Worm (Caenorhabditis elegans) whole organism, mixed stage, embryonic: ENCODE measurements around the gene F37A8.5.

ENCODE experiments used
- M03D4.4 ChIP-seq: sonication (generic microtip); optimal IDR thresholded peaks from 2 replicates; lab custom pipeline; 2017; ENCODE audit warnings: mild to moderate bottlenecking, missing genetic modification characterization, missing compliant biosample characterization
- bed-3 ChIP-seq: fragments of 200-800 bp; sonication (Bioruptor generic); optimal IDR thresholded peaks from 3 replicates; lab custom pipeline; 2018; ENCODE audit warnings: mild to moderate bottlenecking, missing genetic modification characterization, moderate library complexity, missing compliant biosample characterization
- blmp-1 ChIP-seq: fragments of 150-350 bp; optimal IDR thresholded peaks from 2 replicates; lab custom pipeline; 2014; ENCODE audit warnings: missing biosample characterization, missing genetic modification characterization
- ceh-39 ChIP-seq: fragments of 150-350 bp; optimal IDR thresholded peaks from 2 replicates; lab custom pipeline; 2014; ENCODE audit warnings: missing biosample characterization, missing genetic modification characterization
- ceh-43 ChIP-seq: fragments of 200-800 bp; sonication (Bioruptor generic); optimal IDR thresholded peaks from 2 replicates; lab custom pipeline; 2018; ENCODE audit warnings: mild to moderate bottlenecking, missing genetic modification characterization, moderate library complexity, missing compliant biosample characterization
- ceh-83 ChIP-seq: fragments of 200-800 bp; sonication (Bioruptor generic); optimal IDR thresholded peaks from 2 replicates; lab custom pipeline; 2018; ENCODE audit warnings: mild to moderate bottlenecking, missing genetic modification characterization, missing compliant biosample characterization
- ces-1 ChIP-seq: fragments of 150-350 bp; optimal IDR thresholded peaks from 2 replicates; lab custom pipeline; 2014; ENCODE audit warnings: missing biosample characterization, missing genetic modification reagents, missing genetic modification characterization
- cnd-1 ChIP-seq: fragments of 200-800 bp; sonication (Bioruptor generic); optimal IDR thresholded peaks from 2 replicates; lab custom pipeline; 2018; ENCODE audit warnings: mild to moderate bottlenecking, missing genetic modification characterization, missing compliant biosample characterization
- drap-1 ChIP-seq: fragments of 200-800 bp; sonication (Bioruptor generic); optimal IDR thresholded peaks from 3 replicates; lab custom pipeline; 2018; ENCODE audit warnings: mild to moderate bottlenecking, missing genetic modification characterization, missing compliant biosample characterization
- elt-1 ChIP-seq: sonication (generic microtip); optimal IDR thresholded peaks from 2 replicates; lab custom pipeline; 2017; ENCODE audit warnings: missing genetic modification characterization, mild to moderate bottlenecking, missing compliant biosample characterization, antibody characterized with exemption, moderate library complexity, borderline replicate concordance; ENCODE audit not compliant: insufficient read depth
- elt-3 ChIP-seq: fragments of 150-350 bp; optimal IDR thresholded peaks from 2 replicates; lab custom pipeline; 2014; ENCODE audit warnings: missing biosample characterization, missing genetic modification characterization
- flh-1 ChIP-seq: fragments of 200-800 bp; sonication (Bioruptor generic); optimal IDR thresholded peaks from 2 replicates; lab custom pipeline; 2018; ENCODE audit warnings: mild to moderate bottlenecking, missing genetic modification characterization, moderate library complexity, missing compliant biosample characterization
- hlh-1 ChIP-seq: fragments of 150-350 bp; optimal IDR thresholded peaks from 2 replicates; lab custom pipeline; 2014; ENCODE audit warnings: missing biosample characterization, missing genetic modification reagents, missing genetic modification characterization
- lin-13 ChIP-seq: fragments of 150-350 bp; optimal IDR thresholded peaks from 2 replicates; lab custom pipeline; 2014; ENCODE audit warnings: missing biosample characterization, missing genetic modification characterization
- lin-32 ChIP-seq: fragments of 200-800 bp; sonication (Bioruptor generic); optimal IDR thresholded peaks from 2 replicates; lab custom pipeline; 2018; ENCODE audit warnings: mild to moderate bottlenecking, missing genetic modification characterization, missing compliant biosample characterization
- lsy-2 ChIP-seq: fragments of 150-350 bp; optimal IDR thresholded peaks from 2 replicates; lab custom pipeline; 2014; ENCODE audit warnings: missing biosample characterization, missing genetic modification characterization
- mab-5 ChIP-seq: fragments of 150-350 bp; optimal IDR thresholded peaks from 2 replicates; lab custom pipeline; 2014; ENCODE audit warnings: missing biosample characterization, missing genetic modification characterization
- mep-1 ChIP-seq: fragments of 150-350 bp; optimal IDR thresholded peaks from 2 replicates; lab custom pipeline; 2017; ENCODE audit warnings: missing biosample characterization, missing genetic modification reagents, missing genetic modification characterization, inconsistent platforms
- mls-2 ChIP-seq: sonication (generic microtip); optimal IDR thresholded peaks from 2 replicates; lab custom pipeline; 2016; ENCODE audit warnings: mild to moderate bottlenecking, missing genetic modification characterization, moderate library complexity, missing compliant biosample characterization
- nhr-2 ChIP-seq: fragments of 150-350 bp; optimal IDR thresholded peaks from 2 replicates; lab custom pipeline; 2014; ENCODE audit warnings: missing biosample characterization, missing genetic modification characterization
- nhr-237 ChIP-seq: fragments of 150-350 bp; optimal IDR thresholded peaks from 2 replicates; lab custom pipeline; 2014; ENCODE audit warnings: missing biosample characterization, missing genetic modification characterization
- nhr-28 ChIP-seq: fragments of 150-350 bp; optimal IDR thresholded peaks from 2 replicates; lab custom pipeline; 2014; ENCODE audit warnings: missing biosample characterization, missing genetic modification characterization
- pha-4 ChIP-seq: fragments of 150-350 bp; optimal IDR thresholded peaks from 2 replicates; lab custom pipeline; 2018; ENCODE audit warnings: missing biosample characterization, missing genetic modification reagents, missing genetic modification characterization
- sem-2 ChIP-seq: fragments of 200-800 bp; sonication (Bioruptor generic); optimal IDR thresholded peaks from 2 replicates; lab custom pipeline; 2018; ENCODE audit warnings: mild to moderate bottlenecking, missing genetic modification characterization, missing compliant biosample characterization
- snpc-4 ChIP-seq: fragments of 150-350 bp; optimal IDR thresholded peaks from 2 replicates; lab custom pipeline; 2014; ENCODE audit warnings: missing biosample characterization, missing genetic modification characterization
- sptf-1 ChIP-seq: sonication (generic microtip); optimal IDR thresholded peaks from 2 replicates; lab custom pipeline; 2017; ENCODE audit warnings: mild to moderate bottlenecking, missing genetic modification characterization, moderate library complexity, missing compliant biosample characterization
- tbx-8 ChIP-seq: fragments of 200-800 bp; sonication (Bioruptor generic); optimal IDR thresholded peaks from 2 replicates; lab custom pipeline; 2018; ENCODE audit warnings: mild to moderate bottlenecking, missing genetic modification characterization, moderate library complexity, missing compliant biosample characterization
- unc-120 ChIP-seq: sonication (generic microtip); optimal IDR thresholded peaks from 2 replicates; lab custom pipeline; 2017; ENCODE audit warnings: missing genetic modification characterization, missing compliant biosample characterization; ENCODE audit not compliant: poor library complexity, severe bottlenecking
- unc-39 ChIP-seq: fragments of 150-350 bp; optimal IDR thresholded peaks from 2 replicates; lab custom pipeline; 2014; ENCODE audit warnings: missing biosample characterization, missing genetic modification characterization
- unc-62 ChIP-seq: fragments of 150-350 bp; optimal IDR thresholded peaks from 2 replicates; lab custom pipeline; 2014; ENCODE audit warnings: missing biosample characterization, missing genetic modification reagents, missing genetic modification characterization
- zip-8 ChIP-seq: fragments of 150-350 bp; optimal IDR thresholded peaks from 2 replicates; lab custom pipeline; 2014; ENCODE audit warnings: missing biosample characterization, missing genetic modification characterization
- ztf-11 ChIP-seq: fragments of 150-350 bp; optimal IDR thresholded peaks from 2 replicates; lab custom pipeline; 2014; ENCODE audit warnings: missing biosample characterization, missing genetic modification characterization

F37A8.5 gene

ce11 chrIII:3954220-3954619, 2.2 kb upstream of the F37A8.5 start:
- TF ChIP-seq zip-8 = no peak
- TF ChIP-seq hlh-1 (tag; lab: Kevin White, UChicago) = no peak
- TF ChIP-seq unc-120 (tag; lab: Kevin White, UChicago) = no peak
- TF ChIP-seq ceh-39 (tag; lab: Kevin White, UChicago) = no peak
- no peak for TF ChIP-seq ceh-43
- no peak for TF ChIP-seq elt-1 (tag; lab: Kevin White, UChicago)
- no peak for TF ChIP-seq sptf-1
- no peak for TF ChIP-seq nhr-237 (tag; lab: Kevin White, UChicago)

- no peak for TF ChIP-seq lsy-2 (tag; lab: Kevin White, UChicago)
- no peak for TF ChIP-seq drap-1
- TF ChIP-seq nhr-2 (tag; lab: Kevin White, UChicago) = no peak
- TF ChIP-seq flh-1 (GFP tag; lab: Kevin White, UChicago) = no peak
- TF ChIP-seq bed-3 (GFP tag; lab: Kevin White, UChicago) = no peak
- no peak for TF ChIP-seq cnd-1 (tag; lab: Kevin White, UChicago)
- TF ChIP-seq sem-2 (GFP tag; lab: Kevin White, UChicago) = no peak
- TF ChIP-seq snpc-4 (tag; lab: Kevin White, UChicago) = no peak
- no peak for TF ChIP-seq tbx-8
- no peak for TF ChIP-seq unc-120 (tag; lab: Kevin White, UChicago)
- TF ChIP-seq ztf-11 (tag; lab: Kevin White, UChicago) = no peak
- no peak for TF ChIP-seq unc-62 (GFP tag; lab: Kevin White, UChicago)
- TF ChIP-seq, all 35 proteins: peak for 0
Observed at ce11 chrIII:3954828-3955227, 1.6 kb upstream of the F37A8.5 start.

ce11 chrIII:3955674-3956073, 750 bp upstream of the F37A8.5 start:
- TF ChIP-seq mab-5 (tag; lab: Kevin White, UChicago) = no peak
- TF ChIP-seq ztf-11 (tag; lab: Kevin White, UChicago) = no peak
- no peak for TF ChIP-seq ces-1 (GFP tag; lab: Kevin White, UChicago)
- TF ChIP-seq blmp-1 (tag; lab: Kevin White, UChicago) = no peak
- no peak for TF ChIP-seq pha-4 (tag; lab: Kevin White, UChicago)
- TF ChIP-seq snpc-4 (tag; lab: Kevin White, UChicago) = no peak
- no peak for TF ChIP-seq lin-13 (tag; lab: Kevin White, UChicago)
- TF ChIP-seq cnd-1 (tag; lab: Kevin White, UChicago) = no peak
- TF ChIP-seq elt-1 (tag; lab: Kevin White, UChicago) = no peak
- no peak for TF ChIP-seq mep-1 (tag; lab: Kevin White, UChicago)
- TF ChIP-seq elt-3 (tag; lab: Kevin White, UChicago) = no peak
- no peak for TF ChIP-seq sptf-1
- no peak for TF ChIP-seq nhr-28 (tag; lab: Kevin White, UChicago)
- TF ChIP-seq M03D4.4 (tag; lab: Kevin White, UChicago) = no peak
- TF ChIP-seq ceh-43 = no peak
- TF ChIP-seq drap-1 = no peak
- no peak for TF ChIP-seq lin-32 (GFP tag; lab: Kevin White, UChicago)

ce11 chrIII:3957119-3957739, 805 bp downstream of the F37A8.5 start:
- TF ChIP-seq ceh-39 (tag; lab: Kevin White, UChicago) (no peak), mls-2 (tag; lab: Kevin White, UChicago) (no peak), blmp-1 (tag; lab: Kevin White, UChicago) (no peak), unc-39 (tag; lab: Kevin White, UChicago) (no peak), mab-5 (tag; lab: Kevin White, UChicago) (no peak), zip-8 (no peak), mep-1 (tag; lab: Kevin White, UChicago) (no peak), cnd-1 (tag; lab: Kevin White, UChicago) (no peak), lin-32 (GFP tag; lab: Kevin White, UChicago) (no peak), flh-1 (GFP tag; lab: Kevin White, UChicago) (no peak), ceh-83 (GFP tag; lab: Kevin White, UChicago) (no peak), nhr-2 (tag; lab: Kevin White, UChicago) (no peak), elt-1 (tag; lab: Kevin White, UChicago) (no peak), pha-4 (tag; lab: Kevin White, UChicago) (no peak), ces-1 (GFP tag; lab: Kevin White, UChicago) (no peak)
